Fruit fly (Drosophila melanogaster): Measurements from ENCODE around the gene CG11454.

CG11454 gene

DNA sequence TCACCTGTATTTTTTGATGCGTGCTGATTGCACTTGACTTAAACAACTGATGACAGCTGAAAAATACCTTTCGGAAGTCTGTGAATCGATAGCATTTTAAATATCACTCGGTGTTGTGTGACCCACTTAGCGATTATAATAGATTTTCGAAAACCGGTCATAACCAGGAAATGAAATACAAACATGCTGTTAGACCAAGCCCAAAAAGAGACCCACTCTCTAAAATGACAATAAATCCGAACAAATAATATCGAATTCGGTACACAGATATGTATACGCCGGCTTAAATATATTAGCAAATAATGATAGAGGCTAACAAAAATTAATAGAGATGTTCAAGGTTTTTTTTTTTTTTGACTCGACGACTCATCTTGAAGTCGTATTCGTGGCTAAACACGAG lies 32.6 kb downstream of the CG11454 start:
- no peak for TF ChIP-seq psq (optimal IDR thresholded peaks at IDR 0.05)
- no peak for TF ChIP-seq usp (GFP tag; optimal IDR thresholded peaks at IDR 0.05)
- no peak for TF ChIP-seq CG8478 (optimal IDR thresholded peaks at IDR 0.05)
- no peak for TF ChIP-seq pan (optimal IDR thresholded peaks at IDR 0.05)
- no peak for TF ChIP-seq EcR (GFP tag; optimal IDR thresholded peaks at IDR 0.05)
- no peak for TF ChIP-seq Dll (optimal IDR thresholded peaks at IDR 0.05)

DNA sequence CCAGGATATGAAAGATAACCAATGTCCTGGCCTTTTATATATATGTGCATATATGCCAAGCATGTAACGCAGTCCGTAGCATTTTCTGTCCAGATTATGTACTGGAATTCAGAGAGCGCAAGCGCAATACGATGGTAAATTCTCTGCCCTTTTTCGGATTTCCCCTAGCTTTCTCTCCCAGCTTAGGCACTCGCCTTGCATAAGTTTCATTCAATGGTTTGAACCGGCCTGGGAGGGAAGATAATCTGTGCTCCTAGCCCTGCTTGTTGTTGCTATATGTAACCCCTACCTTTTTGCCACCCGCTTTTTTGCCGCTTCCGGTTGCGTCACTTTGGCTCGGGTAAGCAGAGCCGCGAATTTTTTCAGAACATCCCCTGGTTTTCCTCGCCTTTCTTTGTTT lies 36.0 kb downstream of the CG11454 start:
- TF ChIP-seq EcR (GFP tag; optimal IDR thresholded peaks at IDR 0.05) (no peak), Dll (optimal IDR thresholded peaks at IDR 0.05) (no peak), psq (optimal IDR thresholded peaks at IDR 0.05) (no peak), pan (optimal IDR thresholded peaks at IDR 0.05) (no peak), CG8478 (optimal IDR thresholded peaks at IDR 0.05) (no peak), usp (GFP tag; optimal IDR thresholded peaks at IDR 0.05) (no peak)

DNA sequence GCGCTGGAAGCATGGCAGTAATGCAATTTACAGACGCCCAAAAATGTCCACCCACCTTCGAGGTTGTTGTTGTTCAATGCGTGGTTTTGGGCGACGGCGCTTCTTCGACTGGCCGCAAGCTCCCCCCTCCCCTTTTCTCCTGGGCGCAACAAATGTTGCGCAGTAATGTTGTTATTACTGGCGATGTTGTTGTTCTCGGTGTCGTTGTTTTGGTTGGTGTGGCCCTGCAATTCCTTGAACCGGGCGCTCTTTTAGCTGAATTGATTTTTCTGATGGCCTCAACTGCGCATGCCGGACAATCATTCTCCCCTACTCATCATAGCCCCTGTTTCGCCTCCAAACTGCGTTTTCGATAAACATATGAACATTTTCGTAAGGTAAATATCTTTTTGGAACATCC lies 37.9 kb downstream of the CG11454 start:
- TF ChIP-seq pan (optimal IDR thresholded peaks at IDR 0.05), result no peak
- no peak for TF ChIP-seq psq (optimal IDR thresholded peaks at IDR 0.05)
- no peak for TF ChIP-seq CG8478 (optimal IDR thresholded peaks at IDR 0.05)
- TF ChIP-seq usp (GFP tag; optimal IDR thresholded peaks at IDR 0.05), result no peak
- no peak for TF ChIP-seq Dll (optimal IDR thresholded peaks at IDR 0.05)
- no peak for TF ChIP-seq EcR (GFP tag; optimal IDR thresholded peaks at IDR 0.05)

dm6 chr2L:182360-183144 lies 39.4 kb downstream of the CG11454 start:
- no peak for TF ChIP-seq usp (GFP tag; optimal IDR thresholded peaks at IDR 0.05)
- no peak for TF ChIP-seq EcR (GFP tag; optimal IDR thresholded peaks at IDR 0.05)
- no peak for TF ChIP-seq pan (optimal IDR thresholded peaks at IDR 0.05)
- no peak for TF ChIP-seq CG8478 (optimal IDR thresholded peaks at IDR 0.05)
- no peak for TF ChIP-seq psq (optimal IDR thresholded peaks at IDR 0.05)
- no peak for TF ChIP-seq Dll (optimal IDR thresholded peaks at IDR 0.05)
